Worm (Caenorhabditis elegans): ENCODE data around the gene B0228.7.

Gene B0228.7

ce11 chrII:7708540-7708939, 50.3 kb downstream of the B0228.7 start, which contains the start of gene B0495.9 (continued):
- TF ChIP-seq hlh-8 (tag; optimal IDR thresholded peaks at IDR 0.05), result peak; percentile 91
- peak; percentile 84 for TF ChIP-seq nhr-232 (tag; optimal IDR thresholded peaks at IDR 0.05)
- peak; percentile 84 for TF ChIP-seq T23F11.4 (GFP tag; optimal IDR thresholded peaks at IDR 0.05)
- peak; percentile 81 for TF ChIP-seq K02D7.2 (tag; optimal IDR thresholded peaks at IDR 0.05)
- peak; percentile 87 for TF ChIP-seq ahr-1 (tag; optimal IDR thresholded peaks at IDR 0.05)
- peak; percentile 55 for TF ChIP-seq ceh-18 (tag; optimal IDR thresholded peaks at IDR 0.05)
- TF ChIP-seq ceh-2 (tag; optimal IDR thresholded peaks at IDR 0.05), result peak; percentile 87
- TF ChIP-seq odd-2 (tag; optimal IDR thresholded peaks at IDR 0.05), result peak; percentile 85
- peak; percentile 31 for TF ChIP-seq pqm-1 (tag; optimal IDR thresholded peaks at IDR 0.05)
- TF ChIP-seq C38D4.7 (GFP tag; optimal IDR thresholded peaks at IDR 0.05), result peak; percentile 88
- peak; percentile 90 for TF ChIP-seq hlh-15 (tag; optimal IDR thresholded peaks at IDR 0.05)
- peak; percentile 82 for TF ChIP-seq pha-2 (tag; optimal IDR thresholded peaks at IDR 0.05)
- TF ChIP-seq elt-2 (tag; optimal IDR thresholded peaks at IDR 0.05), result peak; percentile 96
- TF ChIP-seq dmd-4 (tag; optimal IDR thresholded peaks at IDR 0.05; ENCODE audit: borderline replicate concordance), result peak; percentile 88
- peak; percentile 78 for TF ChIP-seq ceh-22 (tag; optimal IDR thresholded peaks at IDR 0.05)
- TF ChIP-seq lin-11 (tag; optimal IDR thresholded peaks at IDR 0.05), result peak; percentile 75
- peak; percentile 91 for TF ChIP-seq ceh-31 (tag; optimal IDR thresholded peaks at IDR 0.05)
- TF ChIP-seq ceh-24 (tag; optimal IDR thresholded peaks at IDR 0.05), result peak; percentile 68
- TF ChIP-seq elt-4 (tag; optimal IDR thresholded peaks at IDR 0.05), result peak; percentile 61
- peak; percentile 71 for TF ChIP-seq tbx-7 (tag; optimal IDR thresholded peaks at IDR 0.05)
- TF ChIP-seq sox-4 (tag; optimal IDR thresholded peaks at IDR 0.05), result peak; percentile 90
- peak; percentile 81 for TF ChIP-seq zip-5 (tag; optimal IDR thresholded peaks at IDR 0.05)
- TF ChIP-seq madf-2 (tag; optimal IDR thresholded peaks at IDR 0.05), result peak; percentile 83
- peak; percentile 89 for TF ChIP-seq fkh-6 (tag; optimal IDR thresholded peaks at IDR 0.05)
- TF ChIP-seq tbx-2 (tag; optimal IDR thresholded peaks at IDR 0.05), result peak; percentile 95
- no peak for TF ChIP-seq pros-1 (tag; optimal IDR thresholded peaks at IDR 0.05)
- TF ChIP-seq npax-4 (tag; optimal IDR thresholded peaks at IDR 0.05), result peak; percentile 84
- TF ChIP-seq ztf-16 (tag; optimal IDR thresholded peaks at IDR 0.05), result peak; percentile 93
- peak; percentile 61 for TF ChIP-seq lim-6 (tag; optimal IDR thresholded peaks at IDR 0.05)
- TF ChIP-seq sox-2 (GFP tag; IDR thresholded peaks at IDR 0.05), result peak; percentile 80
- peak; percentile 64 for TF ChIP-seq unc-42 (tag; optimal IDR thresholded peaks at IDR 0.05)
- peak; percentile 83 for TF ChIP-seq Y22D7AL.16 (tag; optimal IDR thresholded peaks at IDR 0.05)
- TF ChIP-seq hlh-30 (tag; optimal IDR thresholded peaks at IDR 0.05; ENCODE audit: insufficient read depth), result peak; percentile 42

- TF ChIP-seq elt-2 (tag; optimal IDR thresholded peaks at IDR 0.05), result no peak
- no peak for TF ChIP-seq hlh-8 (tag; optimal IDR thresholded peaks at IDR 0.05)
- TF ChIP-seq pat-9 (tag; optimal IDR thresholded peaks at IDR 0.05), result no peak
- no peak for TF ChIP-seq ceh-18 (tag; optimal IDR thresholded peaks at IDR 0.05)
- TF ChIP-seq C08G9.2 (tag; optimal IDR thresholded peaks at IDR 0.05), result no peak
- no peak for TF ChIP-seq sdc-2 (tag; optimal IDR thresholded peaks at IDR 0.05)
- no peak for TF ChIP-seq sox-2 (GFP tag; IDR thresholded peaks at IDR 0.05)
- no peak for TF ChIP-seq ttx-3 (tag; optimal IDR thresholded peaks at IDR 0.05)
- no peak for TF ChIP-seq unc-42 (tag; optimal IDR thresholded peaks at IDR 0.05)
- no peak for TF ChIP-seq pha-2 (tag; optimal IDR thresholded peaks at IDR 0.05)
- TF ChIP-seq syd-9 (tag; optimal IDR thresholded peaks at IDR 0.05), result no peak
- no peak for TF ChIP-seq hlh-6 (tag; optimal IDR thresholded peaks at IDR 0.05)
These were observed 51.4 kb downstream of the B0228.7 start, which contains the start of gene luc-7L for ce11 chrII:7707383-7707782. TSS of gene luc-7L (minus strand) at chrII:7707483.

Measured in whole organism, late embryonic.